Worm (Caenorhabditis elegans): ENCODE data around the gene gphr-1.
"Not testable (repeated sequence)": the region's sequence is repeated elsewhere in the genome, so short reads cannot be mapped to it uniquely, and the experiment has no call there.

The gphr-1 gene

ce11 chrIII:12218633-12219097 lies at the start of gene gphr-1, which contains the start of gene gex-4:
Gene gphr-1, plus strand, starts transcription at chrIII:12219047.
Gene gex-4, minus strand, starts transcription at chrIII:12218634.
- peak; percentile 52 for TF ChIP-seq W03F9.2 (tag; optimal IDR thresholded peaks at IDR 0.05)
- no peak for TF ChIP-seq dao-5 (tag; optimal IDR thresholded peaks at IDR 0.05)

- TF ChIP-seq dao-5, W03F9.2, him-1 (tag; optimal IDR thresholded peaks at IDR 0.05): not testable (repeated sequence)
Measured at ce11 chrIII:12177145-12177544, 41.7 kb upstream of the gphr-1 start, which contains the start of gene gly-11. Gene gly-11, minus strand, starts transcription at chrIII:12177245.

ce11 chrIII:12178121-12178520 lies 40.7 kb upstream of the gphr-1 start:
- TF ChIP-seq W03F9.2 (tag; optimal IDR thresholded peaks at IDR 0.05) (no peak), dao-5 (tag; optimal IDR thresholded peaks at IDR 0.05) (no peak), him-1 (tag; optimal IDR thresholded peaks at IDR 0.05) (no peak)

ce11 chrIII:12182919-12183318 lies 35.9 kb upstream of the gphr-1 start, which contains the start of gene Y75B8A.10:
Gene Y75B8A.10, minus strand, starts transcription at chrIII:12183019.
- TF ChIP-seq dao-5 (tag; optimal IDR thresholded peaks at IDR 0.05) (no peak), him-1 (tag; optimal IDR thresholded peaks at IDR 0.05) (no peak), W03F9.2 (tag; optimal IDR thresholded peaks at IDR 0.05) (no peak)

ce11 chrIII:12186111-12186510 lies 32.7 kb upstream of the gphr-1 start, which contains the start of gene lury-1:
Gene lury-1, plus strand, starts transcription at chrIII:12186411.
- TF ChIP-seq dao-5 (tag; optimal IDR thresholded peaks at IDR 0.05) (no peak), him-1 (tag; optimal IDR thresholded peaks at IDR 0.05) (no peak), W03F9.2 (tag; optimal IDR thresholded peaks at IDR 0.05) (no peak)

ce11 chrIII:12188236-12188635 lies 30.6 kb upstream of the gphr-1 start:
- TF ChIP-seq dao-5 (tag; optimal IDR thresholded peaks at IDR 0.05) (no peak), W03F9.2 (tag; optimal IDR thresholded peaks at IDR 0.05) (no peak), him-1 (tag; optimal IDR thresholded peaks at IDR 0.05) (no peak)

ce11 chrIII:12194190-12194589 lies 24.7 kb upstream of the gphr-1 start, which contains the start of gene Y75B8A.44:
Gene Y75B8A.44, plus strand, starts transcription at chrIII:12194490.
- TF ChIP-seq him-1 (tag; optimal IDR thresholded peaks at IDR 0.05) (no peak), W03F9.2 (tag; optimal IDR thresholded peaks at IDR 0.05) (no peak), dao-5 (tag; optimal IDR thresholded peaks at IDR 0.05) (no peak)

ce11 chrIII:12195991-12196390 lies 22.9 kb upstream of the gphr-1 start:
- TF ChIP-seq W03F9.2 (tag; optimal IDR thresholded peaks at IDR 0.05) (no peak), him-1 (tag; optimal IDR thresholded peaks at IDR 0.05) (no peak), dao-5 (tag; optimal IDR thresholded peaks at IDR 0.05) (no peak)

ce11 chrIII:12198135-12198534 lies 20.7 kb upstream of the gphr-1 start:
- TF ChIP-seq W03F9.2 (tag; optimal IDR thresholded peaks at IDR 0.05) (no peak), dao-5 (tag; optimal IDR thresholded peaks at IDR 0.05) (no peak), him-1 (tag; optimal IDR thresholded peaks at IDR 0.05) (no peak)

ce11 chrIII:12202437-12202836 lies 16.4 kb upstream of the gphr-1 start, which contains the start of gene osm-12:
Gene osm-12, minus strand, starts transcription at chrIII:12202537.
- TF ChIP-seq dao-5 (tag; optimal IDR thresholded peaks at IDR 0.05) (no peak), him-1 (tag; optimal IDR thresholded peaks at IDR 0.05) (no peak), W03F9.2 (tag; optimal IDR thresholded peaks at IDR 0.05) (no peak)

ce11 chrIII:12205271-12205670 lies 13.6 kb upstream of the gphr-1 start:
- TF ChIP-seq dao-5 (tag; optimal IDR thresholded peaks at IDR 0.05) (no peak), W03F9.2 (tag; optimal IDR thresholded peaks at IDR 0.05) (no peak), him-1 (tag; optimal IDR thresholded peaks at IDR 0.05) (no peak)

ce11 chrIII:12207574-12207973 lies 11.3 kb upstream of the gphr-1 start:
- no peak for TF ChIP-seq him-1 (tag; optimal IDR thresholded peaks at IDR 0.05)
- TF ChIP-seq W03F9.2 (tag; optimal IDR thresholded peaks at IDR 0.05) = no peak
- TF ChIP-seq dao-5 (tag; optimal IDR thresholded peaks at IDR 0.05) = no peak

ce11 chrIII:12215596-12215995 lies 3.3 kb upstream of the gphr-1 start, which contains the start of gene Y75B8A.13:
Gene Y75B8A.13, minus strand, starts transcription at chrIII:12215696.
- TF ChIP-seq W03F9.2 (tag; optimal IDR thresholded peaks at IDR 0.05) (no peak), him-1 (tag; optimal IDR thresholded peaks at IDR 0.05) (no peak), dao-5 (tag; optimal IDR thresholded peaks at IDR 0.05) (no peak)

ce11 chrIII:12218078-12218477 lies 769 bp upstream of the gphr-1 start:
- TF ChIP-seq dao-5 (tag; optimal IDR thresholded peaks at IDR 0.05) = no peak
- no peak for TF ChIP-seq W03F9.2 (tag; optimal IDR thresholded peaks at IDR 0.05)
- no peak for TF ChIP-seq him-1 (tag; optimal IDR thresholded peaks at IDR 0.05)

- no peak for TF ChIP-seq him-1 (tag; optimal IDR thresholded peaks at IDR 0.05)
- no peak for TF ChIP-seq dao-5 (tag; optimal IDR thresholded peaks at IDR 0.05)
- no peak for TF ChIP-seq W03F9.2 (tag; optimal IDR thresholded peaks at IDR 0.05)
Measured at ce11 chrIII:12220820-12221219, 2.0 kb downstream of the gphr-1 start.

Data from whole organism, L4/young adult.